Worm (Caenorhabditis elegans) whole organism, dauer: Measurements from ENCODE around the gene C07H4.1.

Source experiments
- unc-62 ChIP-seq: sonication (generic microtip); optimal IDR thresholded peaks from 2 replicates; lab custom pipeline; 2017; ENCODE audit warnings: missing biosample characterization, missing genetic modification reagents, missing genetic modification characterization

Gene C07H4.1

DNA sequence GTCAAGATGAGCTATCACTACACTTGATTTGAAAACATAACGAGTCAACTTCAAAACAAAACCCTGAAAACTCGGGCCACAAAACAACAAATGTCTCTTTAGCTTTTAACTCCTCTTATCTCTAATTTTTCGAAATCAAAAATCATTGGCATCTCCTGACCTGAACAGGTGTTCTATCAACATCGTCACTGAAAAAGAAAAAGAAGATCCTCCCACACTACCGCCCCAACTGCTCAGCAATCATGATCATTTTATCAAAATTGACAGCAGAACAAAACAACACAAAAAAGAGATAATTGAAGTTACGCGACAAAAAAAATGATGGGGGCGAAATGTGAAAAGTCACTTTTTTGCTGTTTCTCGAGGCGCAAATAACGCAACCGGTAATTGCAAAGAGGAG lies 15.1 kb downstream of the C07H4.1 start:
- TF ChIP-seq unc-62 (GFP tag; lab: Kevin White, UChicago): no peak

DNA sequence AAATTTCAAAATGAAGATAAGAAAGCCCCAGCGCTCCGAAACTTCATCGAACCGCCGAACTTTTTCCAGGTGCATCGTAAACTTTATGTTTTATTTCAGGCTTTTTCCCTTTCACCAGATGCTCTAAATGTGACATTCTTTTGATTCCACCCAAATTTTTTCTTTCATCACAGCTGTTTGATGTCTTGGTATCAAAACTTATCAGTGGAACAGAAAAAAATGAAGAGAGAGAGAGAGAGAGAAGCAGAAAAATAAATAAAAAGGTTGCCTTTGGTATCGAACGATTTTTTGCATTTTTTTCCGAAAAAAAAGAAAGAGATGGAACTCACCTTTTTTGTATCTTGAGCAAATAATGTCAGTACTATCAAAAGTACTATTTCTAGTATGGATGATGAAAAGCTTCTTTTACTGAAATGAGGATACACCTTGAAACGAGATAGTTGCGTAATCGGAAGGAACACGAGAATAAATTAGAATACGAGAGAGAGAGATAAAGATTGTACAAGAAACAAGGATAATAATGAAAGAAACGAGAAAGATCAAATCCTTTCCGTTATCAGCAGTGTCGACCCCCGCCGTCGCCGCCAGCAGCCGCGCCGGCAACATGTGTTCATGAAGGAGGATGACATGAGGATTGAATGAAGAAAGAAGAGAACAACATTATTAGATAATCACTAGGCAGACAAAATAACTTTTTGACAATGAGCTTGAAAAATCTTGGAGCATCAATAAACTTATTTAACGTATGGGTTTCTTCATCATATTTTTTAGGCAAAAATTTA lies 17.2 kb downstream of the C07H4.1 start:
- TF ChIP-seq unc-62 (GFP tag; lab: Kevin White, UChicago): no peak

DNA sequence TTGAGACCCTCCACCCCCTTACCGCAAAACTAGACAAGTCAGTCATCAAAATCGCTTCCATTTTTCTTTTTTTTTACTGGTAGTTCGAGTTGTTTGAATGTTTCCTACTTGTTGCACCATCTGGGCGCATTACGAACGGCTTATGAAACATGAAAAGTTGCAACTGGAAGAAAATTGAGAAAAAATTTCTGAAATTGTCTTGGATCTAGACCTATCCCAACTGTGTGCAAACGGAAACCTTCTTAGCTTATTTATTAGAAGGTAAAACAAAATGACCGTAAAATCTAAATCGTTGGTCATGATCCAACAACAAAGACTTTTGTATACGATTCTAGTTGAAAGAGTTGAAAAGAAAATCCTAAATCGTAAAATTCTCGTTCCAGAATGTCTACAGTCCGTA lies 19.0 kb downstream of the C07H4.1 start:
- TF ChIP-seq unc-62 (GFP tag; lab: Kevin White, UChicago): no peak

DNA sequence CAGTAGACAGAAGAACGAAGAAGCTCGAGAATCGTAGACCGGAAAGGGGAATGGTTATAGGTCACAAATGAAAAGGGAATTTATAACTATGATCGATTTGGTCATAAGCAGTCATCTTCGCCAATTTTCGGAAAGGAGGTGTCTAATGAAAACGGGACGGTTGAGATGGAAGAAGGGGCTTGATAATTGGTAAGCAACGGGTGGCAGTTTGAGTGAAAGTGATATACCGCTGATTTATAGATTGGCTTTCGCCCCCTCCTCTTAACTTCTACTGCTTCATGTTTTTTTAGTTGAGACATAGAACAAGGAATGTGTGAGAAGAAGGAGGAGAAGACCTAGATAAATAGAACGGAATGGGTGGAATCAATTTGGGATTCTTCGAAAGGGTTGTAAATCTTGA lies 20.7 kb downstream of the C07H4.1 start:
- no peak for TF ChIP-seq unc-62 (GFP tag; lab: Kevin White, UChicago)

DNA sequence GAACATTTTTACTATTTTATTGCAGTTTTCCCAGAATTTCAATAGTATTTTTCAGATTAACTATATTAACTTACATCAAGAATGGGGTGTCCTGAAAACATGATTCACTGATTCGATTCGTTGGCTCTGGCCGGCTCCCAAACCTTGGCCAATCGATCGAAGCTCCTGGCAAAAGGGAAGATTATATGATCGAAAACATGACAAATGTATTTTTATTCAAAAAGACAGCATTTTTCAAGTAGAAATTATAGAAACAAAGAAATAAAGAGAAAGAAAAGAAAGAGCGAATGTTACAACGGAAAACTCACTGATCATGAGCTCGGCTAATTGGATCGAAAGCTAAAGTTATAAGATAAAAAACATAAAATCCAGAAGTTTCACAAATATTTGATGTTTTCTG lies 22.7 kb downstream of the C07H4.1 start, which contains the start of gene T24B8.4:
TSS of gene T24B8.4 (minus strand) at position 101 of the 400 bp plus-strand sequence.
- no peak for TF ChIP-seq unc-62 (GFP tag; lab: Kevin White, UChicago)

DNA sequence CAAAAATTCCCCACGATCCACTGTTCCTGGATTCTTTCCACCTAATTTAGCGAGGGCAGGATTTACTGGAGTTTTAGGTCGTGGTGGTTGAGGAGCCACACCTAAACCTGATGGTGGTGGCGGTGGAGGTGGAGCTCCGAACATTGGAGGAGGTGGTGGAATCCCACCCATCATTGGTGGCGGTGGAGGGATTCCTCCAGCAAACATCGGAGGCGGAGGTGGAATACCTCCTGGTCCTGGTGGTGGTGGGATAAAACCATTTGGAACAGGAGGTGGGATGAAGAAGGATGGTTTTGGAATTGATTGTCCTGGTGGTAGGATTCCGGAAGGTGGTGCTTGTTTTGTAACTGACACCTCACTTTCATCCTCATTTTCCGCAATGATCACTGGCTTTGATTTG lies 23.6 kb downstream of the C07H4.1 start:
- no peak for TF ChIP-seq unc-62 (GFP tag; lab: Kevin White, UChicago)

DNA sequence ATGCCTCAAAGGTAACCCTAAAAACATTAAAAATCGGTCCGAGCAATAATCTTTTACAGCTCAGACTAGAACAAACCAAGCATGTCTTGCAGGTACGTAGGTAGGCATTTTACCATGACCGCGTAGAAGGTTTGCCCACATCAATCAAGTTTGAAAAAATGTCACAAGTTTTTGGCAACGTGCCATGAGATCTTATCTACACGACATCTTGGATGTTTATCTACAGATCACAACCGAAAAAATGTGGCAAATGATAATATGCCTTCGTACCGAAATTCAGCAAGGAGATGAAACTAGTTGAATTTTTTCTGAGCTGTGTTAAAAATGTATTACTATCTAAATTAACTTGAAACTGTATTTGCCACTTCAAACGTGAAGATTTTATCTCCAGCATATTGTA lies 29.0 kb downstream of the C07H4.1 start:
- TF ChIP-seq unc-62 (GFP tag; lab: Kevin White, UChicago): no peak

DNA sequence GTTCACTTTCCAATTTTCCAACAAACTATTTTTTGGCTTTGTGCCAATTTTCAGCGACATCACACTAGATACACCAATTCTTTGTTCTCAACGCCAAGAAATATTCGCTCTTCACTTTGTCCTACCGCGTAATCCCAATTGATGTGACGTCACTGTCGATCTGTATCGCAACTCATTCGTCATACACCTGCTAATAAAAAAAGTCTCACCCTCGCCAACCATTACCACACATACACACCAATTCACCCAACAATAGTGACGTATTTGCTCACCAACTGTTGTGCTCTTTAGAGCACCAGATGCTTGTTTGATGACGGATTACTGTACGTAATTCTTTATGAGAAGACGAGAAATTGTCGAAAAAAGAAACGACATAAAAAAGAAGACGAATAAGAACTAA lies 30.1 kb downstream of the C07H4.1 start:
- TF ChIP-seq unc-62 (GFP tag; lab: Kevin White, UChicago): no peak

DNA sequence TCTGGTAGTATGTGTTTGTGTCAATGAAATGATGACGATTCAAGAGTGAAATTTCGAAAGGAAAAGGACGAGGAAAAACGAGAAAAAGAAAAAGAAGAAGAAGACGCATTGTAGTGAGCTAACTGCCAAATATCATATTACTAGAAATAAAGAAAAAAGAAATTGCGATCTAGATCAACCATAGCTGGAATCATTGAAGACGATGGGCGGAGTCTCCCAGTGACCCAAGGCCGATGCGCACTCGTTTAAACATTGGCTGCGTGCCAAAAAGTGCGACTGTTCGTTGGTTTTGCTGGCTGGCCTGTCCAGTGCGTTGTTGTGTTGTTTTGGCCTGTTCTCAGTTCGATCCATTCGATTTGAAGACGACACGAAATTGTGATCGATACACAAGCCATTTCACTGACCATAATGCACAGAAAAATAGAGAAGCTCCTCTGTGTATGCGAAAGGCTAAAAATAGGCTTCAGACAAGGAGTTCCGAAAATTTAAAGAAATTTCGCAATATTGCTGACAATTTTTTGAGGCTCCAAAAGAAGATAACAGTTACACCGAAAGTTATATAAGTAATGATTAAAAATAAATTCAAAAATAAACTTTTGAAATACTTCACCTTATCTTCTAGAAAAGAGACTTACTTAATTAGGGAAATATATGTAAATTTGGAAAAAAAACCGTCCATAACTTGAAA lies 31.1 kb downstream of the C07H4.1 start:
- TF ChIP-seq unc-62 (GFP tag; lab: Kevin White, UChicago): no peak

DNA sequence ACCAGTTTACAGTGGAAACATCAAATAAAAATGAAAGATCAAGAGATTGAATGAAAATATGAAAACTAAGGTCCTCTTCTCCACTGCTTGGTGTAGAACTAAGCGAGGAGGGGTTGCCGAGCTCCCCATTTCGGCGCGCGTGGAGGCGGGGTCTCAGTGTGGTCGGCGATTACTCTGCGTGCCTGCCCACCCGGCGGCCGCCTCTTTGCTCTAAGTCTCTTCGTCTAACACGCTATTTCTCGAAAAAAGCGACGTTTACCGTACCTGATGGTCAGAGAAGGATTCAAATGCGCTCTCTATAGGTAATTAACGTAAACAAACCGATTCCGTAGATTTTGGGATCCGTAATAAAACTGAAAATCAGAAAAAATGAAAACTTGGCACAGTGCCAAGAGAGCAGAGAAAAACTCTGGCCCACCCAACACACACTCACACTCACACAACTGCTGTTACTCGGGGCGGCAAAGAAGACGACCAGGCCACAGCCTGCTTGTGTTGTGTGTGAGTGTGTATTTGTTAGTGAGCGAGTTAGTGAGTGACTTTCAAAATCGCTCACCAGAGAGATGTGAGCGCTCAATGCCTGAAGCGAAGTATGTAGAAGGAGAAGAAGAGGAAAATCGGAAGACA lies 31.8 kb downstream of the C07H4.1 start:
- TF ChIP-seq unc-62 (GFP tag; lab: Kevin White, UChicago): no peak

DNA sequence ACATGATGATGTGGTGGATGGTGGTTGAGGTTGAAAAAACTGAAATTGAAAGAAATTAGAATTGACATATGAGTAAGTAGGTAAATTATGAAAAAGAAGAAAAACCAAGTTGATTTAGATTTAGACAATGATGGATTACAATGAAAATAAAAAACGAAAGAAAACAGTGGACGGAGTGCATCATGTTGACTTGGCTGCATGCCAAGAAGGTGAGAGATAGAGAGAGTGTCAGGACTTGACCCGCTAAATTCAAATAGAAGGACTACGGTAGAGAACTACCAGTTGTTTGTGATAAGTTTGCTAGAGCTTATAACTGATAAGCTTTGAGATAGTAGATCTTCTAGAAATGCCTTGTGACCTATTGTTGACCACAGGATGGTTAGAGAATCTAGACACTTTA lies 32.4 kb downstream of the C07H4.1 start, which contains the start of gene T24B8.3:
TSS of gene T24B8.3 (minus strand) at position 39 of the 400 bp plus-strand sequence.
- no peak for TF ChIP-seq unc-62 (GFP tag; lab: Kevin White, UChicago)

DNA sequence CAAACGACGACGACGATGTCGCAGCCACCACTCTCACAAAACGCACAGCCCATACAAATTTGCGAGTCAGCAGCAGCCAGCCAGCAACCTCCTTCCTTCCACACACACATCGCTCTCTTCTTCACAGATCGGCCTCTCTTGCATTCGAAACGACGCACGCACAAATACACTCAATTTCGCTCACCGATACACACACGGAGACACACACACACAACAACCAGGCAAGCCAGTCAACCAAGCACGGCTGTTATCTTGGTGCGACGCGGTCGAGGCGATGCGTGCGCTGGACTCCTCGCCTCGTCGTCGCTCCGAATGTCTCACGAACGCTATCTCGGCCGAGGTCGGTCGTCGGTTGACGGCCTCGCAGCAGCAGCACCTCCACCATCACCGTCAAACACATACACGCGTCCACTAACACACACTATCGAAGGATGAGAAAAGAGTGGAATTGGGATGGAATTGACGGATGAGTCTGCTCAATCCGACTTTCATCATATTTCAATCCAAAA lies 33.1 kb downstream of the C07H4.1 start:
- TF ChIP-seq unc-62 (GFP tag; lab: Kevin White, UChicago): no peak

DNA sequence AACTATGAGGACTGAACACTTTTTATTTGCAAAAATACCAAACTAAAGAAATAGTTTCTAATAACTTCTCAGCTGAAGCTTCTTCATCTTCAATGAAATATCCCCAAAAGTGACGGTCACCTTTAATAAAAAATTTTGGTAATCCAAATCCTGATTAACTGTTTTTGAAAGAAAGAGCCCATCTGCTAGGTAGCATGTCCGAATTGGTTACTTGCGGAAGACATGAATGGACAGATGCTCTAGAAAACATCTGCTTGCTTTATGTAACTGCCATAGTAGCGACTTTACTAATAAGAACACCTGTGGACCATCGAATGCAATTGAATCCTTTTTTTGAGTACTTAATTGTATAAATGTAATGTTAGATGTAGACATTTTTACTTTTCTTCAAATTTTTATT lies 34.5 kb downstream of the C07H4.1 start:
- no peak for TF ChIP-seq unc-62 (GFP tag; lab: Kevin White, UChicago)

DNA sequence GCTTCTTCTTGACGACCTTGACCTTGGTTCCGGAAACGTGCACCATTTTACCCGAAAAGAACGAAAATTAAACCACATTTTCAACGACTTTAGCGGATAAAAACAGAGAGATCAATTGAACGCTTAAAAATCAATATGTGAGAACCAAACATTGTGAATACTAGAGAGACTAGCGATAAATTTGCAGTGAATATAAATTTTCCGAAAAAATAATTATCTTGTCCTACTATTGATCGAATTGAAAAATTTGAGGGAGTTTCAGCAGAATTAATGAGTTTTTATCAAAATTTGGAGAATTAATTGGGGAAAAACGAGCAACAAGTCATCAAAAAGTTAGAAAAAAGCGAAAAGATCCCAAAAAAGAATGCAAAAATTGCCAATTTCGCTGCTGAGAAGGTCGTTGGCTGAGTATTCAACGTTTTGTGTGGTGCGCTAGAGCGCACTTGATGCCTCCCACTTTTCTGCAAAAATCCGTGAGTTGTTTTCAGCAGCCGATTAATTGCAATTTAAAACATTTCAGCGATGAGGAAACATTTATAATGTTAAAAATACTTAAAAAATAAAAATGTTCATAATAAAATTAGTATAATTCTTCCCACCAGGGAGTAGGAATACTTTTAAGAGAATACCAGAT lies 36.3 kb downstream of the C07H4.1 start, which contains the start of gene rpl-32:
TSS of gene rpl-32 (minus strand) at position 51 of the 634 bp plus-strand sequence.
- no peak for TF ChIP-seq unc-62 (GFP tag; lab: Kevin White, UChicago)

DNA sequence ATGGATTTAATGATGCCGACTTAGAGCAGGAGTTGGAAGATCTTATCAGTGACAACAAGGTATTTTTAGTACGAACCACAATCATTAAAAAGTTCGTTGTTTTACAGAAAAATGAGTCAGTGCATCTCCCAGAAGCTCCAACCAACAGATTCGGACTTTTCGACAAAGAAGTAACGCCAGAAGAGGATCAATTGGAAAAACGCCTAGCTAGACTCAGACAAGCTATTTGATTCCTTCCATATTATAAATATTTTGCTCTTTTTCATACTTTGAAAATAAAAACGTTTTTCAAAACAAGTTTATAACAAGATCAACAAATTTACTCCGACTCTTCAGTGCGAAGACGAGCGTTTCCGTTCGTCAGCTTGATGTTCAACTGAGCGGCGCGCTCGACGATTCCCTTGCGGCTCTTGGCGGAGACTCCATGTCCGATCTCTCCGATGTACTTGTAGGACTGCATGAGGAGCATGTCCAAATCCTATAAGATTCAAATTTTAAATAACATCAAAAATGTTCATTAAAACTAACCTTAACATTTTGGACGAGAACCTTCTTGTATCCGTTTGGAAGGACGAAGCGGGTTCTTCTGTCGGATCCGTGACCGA lies 37.2 kb downstream of the C07H4.1 start:
- TF ChIP-seq unc-62 (GFP tag; lab: Kevin White, UChicago): no peak
